ENCODE assay signal across 4 worm cellular contexts in genomic region chrII:2122091-2122490, ce11.
TF ChIP-seq lines count a peak whose summit lies in the region.

TSS of gene math-37 (minus strand) at chrII:2122191.

TF ChIP-seq in whole organism, L1 larva, 84 proteins besides CTCF, POLR2A, EP300 and RAD21:
- TF ChIP-seq nhr-84 (tag; optimal IDR thresholded peaks at IDR 0.05; lab: Kevin White, UChicago), result no peak
- TF ChIP-seq elt-2 (tag; optimal IDR thresholded peaks at IDR 0.05; lab: Kevin White, UChicago), result peak; percentile 32
- TF ChIP-seq efl-1 (optimal IDR thresholded peaks at IDR 0.05; lab: Kevin White, UChicago), result no peak
- TF ChIP-seq efl-1 (GFP tag; optimal IDR thresholded peaks at IDR 0.05 in 1 of 2; lab: Kevin White, UChicago), result peak in 1 of 2 experiments; percentile 42

TF ChIP-seq in whole organism, L2 larva, 48 proteins besides CTCF, POLR2A, EP300 and RAD21:
- TF ChIP-seq unc-39 (tag; optimal IDR thresholded peaks at IDR 0.05; lab: Kevin White, UChicago), result no peak
- TF ChIP-seq fos-1 (tag; optimal IDR thresholded peaks at IDR 0.05; lab: Kevin White, UChicago), result peak; percentile 48

TF ChIP-seq in whole organism, L3 larva, 47 proteins besides CTCF, POLR2A, EP300 and RAD21:
- TF ChIP-seq elt-1 (tag; optimal IDR thresholded peaks at IDR 0.05; lab: Kevin White, UChicago) (no peak), nhr-237 (tag; optimal IDR thresholded peaks at IDR 0.05; lab: Kevin White, UChicago) (no peak), elt-2 (tag; optimal IDR thresholded peaks at IDR 0.05; lab: Kevin White, UChicago) (peak; percentile 55), pqm-1 (tag; optimal IDR thresholded peaks at IDR 0.05; lab: Kevin White, UChicago) (peak; percentile 18)

TF ChIP-seq in whole organism, L4 larva, 104 proteins besides CTCF, POLR2A, EP300 and RAD21:
- TF ChIP-seq D1046.2 (GFP tag; IDR thresholded peaks at IDR 0.05; lab: Robert Waterston, UW) (no peak), ama-1 (optimal IDR thresholded peaks at IDR 0.05; lab: Kevin White, UChicago) (no peak), attf-4 (tag; optimal IDR thresholded peaks at IDR 0.05; lab: Kevin White, UChicago) (no peak), nhr-28 (tag; optimal IDR thresholded peaks at IDR 0.05; lab: Kevin White, UChicago) (peak; percentile 39), F26F4.8 (GFP tag; conservative IDR thresholded peaks at IDR 0.05; lab: Robert Waterston, UW) (no peak), dmd-6 (GFP tag; IDR thresholded peaks at IDR 0.05; lab: Robert Waterston, UW) (no peak), zip-2 (tag; optimal IDR thresholded peaks at IDR 0.05; lab: Kevin White, UChicago) (no peak), nhr-77 (tag; optimal IDR thresholded peaks at IDR 0.05; lab: Kevin White, UChicago) (no peak), snpc-1.2 (GFP tag; IDR thresholded peaks at IDR 0.05; lab: Robert Waterston, UW) (no peak), ZK337.2 (GFP tag; IDR thresholded peaks at IDR 0.05; lab: Robert Waterston, UW) (no peak), nhr-41 (GFP tag; IDR thresholded peaks at IDR 0.05; lab: Robert Waterston, UW) (no peak), jun-1 (tag; optimal IDR thresholded peaks at IDR 0.05; lab: Kevin White, UChicago) (no peak), nhr-76 (tag; optimal IDR thresholded peaks at IDR 0.05; lab: Kevin White, UChicago) (no peak), lin-15B (tag; optimal IDR thresholded peaks at IDR 0.05; lab: Kevin White, UChicago) (no peak), daf-16 (GFP tag; optimal IDR thresholded peaks at IDR 0.05; lab: Kevin White, UChicago) (no peak), daf-16 (tag; optimal IDR thresholded peaks at IDR 0.05; lab: Kevin White, UChicago) (peak; percentile 35), ceh-20 (GFP tag; IDR thresholded peaks at IDR 0.05; lab: Robert Waterston, UW) (no peak), ces-1 (GFP tag; optimal IDR thresholded peaks at IDR 0.05; lab: Kevin White, UChicago) (no peak), mdl-1 (tag; optimal IDR thresholded peaks at IDR 0.05; lab: Kevin White, UChicago) (no peak), arid-1 (GFP tag; conservative IDR thresholded peaks at IDR 0.05; lab: Robert Waterston, UW) (no peak), dve-1 (tag; optimal IDR thresholded peaks at IDR 0.05; lab: Kevin White, UChicago; ENCODE audit: insufficient read depth) (no peak), skn-1 (tag; optimal IDR thresholded peaks at IDR 0.05; lab: Kevin White, UChicago) (no peak), nhr-237 (tag; optimal IDR thresholded peaks at IDR 0.05; lab: Kevin White, UChicago) (no peak), pqm-1 (tag; optimal IDR thresholded peaks at IDR 0.05; lab: Kevin White, UChicago) (peak; percentile 47), snpc-4 (tag; optimal IDR thresholded peaks at IDR 0.05; lab: Kevin White, UChicago) (no peak), T20F7.1 (GFP tag; optimal IDR thresholded peaks at IDR 0.05; lab: Kevin White, UChicago) (no peak)

Comparison
In these comparisons a context has a peak if more than half of its experiments do, and no peak if none do; other contexts are left out.
1. Of the 29 proteins assayed by ChIP-seq in both whole organism, L4 larva and whole organism, L1 larva: peak only in whole organism, L4 larva: nhr-28 and pqm-1; only in whole organism, L1 larva: none; in both: none; in neither: 27.